Worm (Caenorhabditis elegans) whole organism, L2 larva: ENCODE data around the gene ttr-35.
A peak's percentile ranks its signal among the peaks of the same experiment; 100 is the strongest.

Experiments
- C34F6.9 ChIP-seq: fragments of 150-350 bp; optimal IDR thresholded peaks from 2 replicates; lab custom pipeline; 2014; ENCODE audit warnings: missing biosample characterization, missing genetic modification characterization
- F13H6.1 ChIP-seq: sonication (generic microtip); optimal IDR thresholded peaks from 2 replicates; lab custom pipeline; 2016; ENCODE audit warnings: missing genetic modification characterization, missing compliant biosample characterization
- R02D3.7 ChIP-seq: fragments of 150-350 bp; optimal IDR thresholded peaks from 2 replicates; lab custom pipeline; 2014; ENCODE audit warnings: missing biosample characterization, missing genetic modification characterization
- ZK546.5 ChIP-seq: sonication (generic microtip); optimal IDR thresholded peaks from 2 replicates; lab custom pipeline; 2017; ENCODE audit warnings: missing biosample characterization, missing genetic modification characterization
- ama-1 ChIP-seq: fragments of 150-350 bp; optimal IDR thresholded peaks from 2 replicates; lab custom pipeline; 2018; ENCODE audit warnings: inconsistent platforms
- blmp-1 ChIP-seq: sonication (generic microtip); optimal IDR thresholded peaks from 2 replicates; lab custom pipeline; 2017; ENCODE audit warnings: missing genetic modification characterization, mild to moderate bottlenecking, missing compliant biosample characterization, antibody characterized with exemption, moderate library complexity; ENCODE audit not compliant: insufficient read depth
- ceh-16 ChIP-seq: fragments of 150-350 bp; optimal IDR thresholded peaks from 2 replicates; lab custom pipeline; 2014; ENCODE audit warnings: missing biosample characterization, missing genetic modification characterization
- dmd-4 ChIP-seq: sonication (generic microtip); optimal IDR thresholded peaks from 2 replicates; lab custom pipeline; 2017; ENCODE audit warnings: missing biosample characterization, missing genetic modification characterization
- elt-3 ChIP-seq: sonication (generic microtip); optimal IDR thresholded peaks from 2 replicates; lab custom pipeline; 2017; ENCODE audit warnings: missing biosample characterization, missing genetic modification characterization
- fos-1 ChIP-seq: fragments of 150-350 bp; optimal IDR thresholded peaks from 2 replicates; lab custom pipeline; 2014; ENCODE audit warnings: missing biosample characterization, missing genetic modification characterization
- lin-13 ChIP-seq: fragments of 150-350 bp; optimal IDR thresholded peaks from 2 replicates; lab custom pipeline; 2014; ENCODE audit warnings: missing biosample characterization, missing genetic modification reagents, missing genetic modification characterization
- lin-39 ChIP-seq: fragments of 150-350 bp; optimal IDR thresholded peaks from 2 replicates; lab custom pipeline; 2014; ENCODE audit warnings: missing biosample characterization, missing genetic modification reagents, missing genetic modification characterization
- lsy-2 ChIP-seq, 2 experiments: fragments of 150-350 bp in 1 of 2; sonication (generic microtip) in 1 of 2; optimal IDR thresholded peaks; 2 replicates each; lab custom pipeline; 2014 to 2017; ENCODE audit warnings: missing biosample characterization in 2 of 2, missing genetic modification characterization in 2 of 2
- mab-5 ChIP-seq: fragments of 150-350 bp; optimal IDR thresholded peaks from 2 replicates; lab custom pipeline; 2014; ENCODE audit warnings: missing biosample characterization, missing genetic modification characterization
- mdl-1 ChIP-seq, 2 experiments: fragments of 150-350 bp in 1 of 2; sonication (generic microtip) in 1 of 2; optimal IDR thresholded peaks; 2 replicates each; lab custom pipeline; 2017; ENCODE audit warnings: missing biosample characterization in 2 of 2, missing genetic modification characterization in 2 of 2
- nhr-10 ChIP-seq: sonication (generic microtip); optimal IDR thresholded peaks from 2 replicates; lab custom pipeline; 2017; ENCODE audit warnings: missing biosample characterization, missing genetic modification characterization
- nhr-12 ChIP-seq: fragments of 150-350 bp; optimal IDR thresholded peaks from 2 replicates; lab custom pipeline; 2014; ENCODE audit warnings: missing biosample characterization, missing genetic modification characterization
- nhr-129 ChIP-seq: fragments of 150-350 bp; optimal IDR thresholded peaks from 2 replicates; lab custom pipeline; 2014; ENCODE audit warnings: missing biosample characterization, missing genetic modification characterization
- nhr-21 ChIP-seq: fragments of 150-350 bp; optimal IDR thresholded peaks from 2 replicates; lab custom pipeline; 2014; ENCODE audit warnings: missing biosample characterization, missing genetic modification characterization
- nhr-23 ChIP-seq: fragments of 150-350 bp; optimal IDR thresholded peaks from 2 replicates; lab custom pipeline; 2014; ENCODE audit warnings: missing biosample characterization, missing genetic modification reagents, missing genetic modification characterization
- nhr-237 ChIP-seq: fragments of 150-350 bp; optimal IDR thresholded peaks from 2 replicates; lab custom pipeline; 2014; ENCODE audit warnings: missing biosample characterization, missing genetic modification characterization
- nhr-25 ChIP-seq: fragments of 150-350 bp; sonication (generic microtip); optimal IDR thresholded peaks from 3 replicates; lab custom pipeline; 2014; ENCODE audit warnings: missing biosample characterization, missing genetic modification characterization
- nhr-6 ChIP-seq: fragments of 150-350 bp; optimal IDR thresholded peaks from 2 replicates; lab custom pipeline; 2014; ENCODE audit warnings: missing biosample characterization, missing genetic modification characterization
- nhr-77 ChIP-seq: fragments of 150-350 bp; optimal IDR thresholded peaks from 2 replicates; lab custom pipeline; 2014; ENCODE audit warnings: missing biosample characterization, missing genetic modification characterization
- peb-1 ChIP-seq: fragments of 150-350 bp; optimal IDR thresholded peaks from 2 replicates; lab custom pipeline; 2014; ENCODE audit warnings: missing biosample characterization, missing genetic modification characterization
- skn-1 ChIP-seq: sonication (generic microtip); optimal IDR thresholded peaks from 2 replicates; lab custom pipeline; 2017; ENCODE audit warnings: missing biosample characterization, missing genetic modification characterization
- sma-9 ChIP-seq, 2 experiments: fragments of 150-350 bp in 1 of 2; sonication (generic microtip) in 1 of 2; optimal IDR thresholded peaks; 2 replicates each; lab custom pipeline; 2014 to 2016; ENCODE audit warnings: missing genetic modification characterization in 2 of 2, mild to moderate bottlenecking in 1 of 2, missing biosample characterization in 1 of 2, missing compliant biosample characterization in 1 of 2, missing genetic modification reagents in 1 of 2, moderate library complexity in 1 of 2
- snpc-4 ChIP-seq: fragments of 150-350 bp; optimal IDR thresholded peaks from 2 replicates; lab custom pipeline; 2014; ENCODE audit warnings: missing biosample characterization, missing genetic modification characterization
- unc-39 ChIP-seq: fragments of 150-350 bp; optimal IDR thresholded peaks from 2 replicates; lab custom pipeline; 2014; ENCODE audit warnings: missing biosample characterization, missing genetic modification characterization
- unc-55 ChIP-seq: fragments of 150-350 bp; sonication (generic microtip); optimal IDR thresholded peaks from 3 replicates; lab custom pipeline; 2014; ENCODE audit warnings: missing biosample characterization, missing genetic modification reagents, missing genetic modification characterization
- unc-62 ChIP-seq: fragments of 150-350 bp; optimal IDR thresholded peaks from 2 replicates; lab custom pipeline; 2014; ENCODE audit warnings: missing biosample characterization, missing genetic modification reagents, missing genetic modification characterization
- ztf-1 ChIP-seq: fragments of 200-800 bp; sonication (Bioruptor generic); conservative IDR thresholded peaks from 2 replicates; pipeline ENCODE4 v1.3.6; 2022; ENCODE audit warnings: missing genetic modification characterization, missing compliant biosample characterization
- ztf-4 ChIP-seq: fragments of 150-350 bp; optimal IDR thresholded peaks from 2 replicates; lab custom pipeline; 2014; ENCODE audit warnings: missing biosample characterization, missing genetic modification characterization

ttr-35 gene

DNA sequence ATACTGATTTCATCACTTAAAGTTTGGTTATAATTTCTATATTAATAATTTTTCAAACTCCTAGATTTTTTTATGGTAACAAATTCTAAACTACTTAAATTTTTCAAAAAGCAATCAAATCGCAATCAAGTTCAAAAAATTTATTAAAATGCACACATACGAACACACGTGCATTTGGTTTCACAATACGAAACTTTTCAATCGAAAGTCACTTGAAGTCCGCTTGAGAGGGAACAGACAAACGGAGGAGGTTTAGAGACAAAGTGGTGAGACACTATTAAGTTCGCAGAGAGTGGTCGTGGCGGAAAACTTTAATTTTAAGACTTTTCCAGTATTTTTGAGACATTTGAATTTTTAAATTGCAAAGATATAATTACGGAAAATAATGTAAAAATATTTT, 6.4 kb upstream of the ttr-35 start, which contains the start of gene glr-8:
glr-8 (plus strand) TSS at position 319 of the 400 bp plus-strand sequence.
- TF ChIP-seq lin-13 (no peak), nhr-237 (tag; lab: Kevin White, UChicago) (no peak), lin-39 (no peak), peb-1 (no peak), ztf-1 (GFP tag; lab: Robert Waterston, UW) (no peak), ama-1 (lab: Kevin White, UChicago) (no peak), nhr-77 (tag; lab: Kevin White, UChicago) (no peak), dmd-4 (tag; lab: Kevin White, UChicago) (no peak), mab-5 (tag; lab: Kevin White, UChicago) (no peak), nhr-6 (no peak), nhr-129 (no peak)

DNA sequence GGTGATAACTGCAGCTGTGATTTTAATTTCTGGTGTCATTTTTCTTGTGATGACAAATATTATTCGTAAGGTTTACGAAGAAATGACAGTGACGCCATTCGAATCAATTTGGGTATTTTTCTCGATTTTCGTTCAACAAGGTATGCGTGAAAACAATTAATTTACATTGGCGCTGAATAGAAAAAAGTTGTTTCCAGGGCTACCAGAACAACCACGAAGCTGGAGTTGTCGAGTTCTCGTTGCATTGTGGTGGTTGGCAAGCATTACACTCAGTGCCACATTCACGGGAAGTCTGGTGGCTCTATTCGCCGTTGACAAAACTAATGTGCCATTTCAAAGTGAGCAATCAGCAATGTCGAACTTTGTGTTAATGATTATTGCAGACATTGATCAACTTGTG, 4.4 kb upstream of the ttr-35 start:
- no peak for TF ChIP-seq nhr-237 (tag; lab: Kevin White, UChicago)
- TF ChIP-seq nhr-21 (tag; lab: Kevin White, UChicago), result no peak
- TF ChIP-seq mdl-1 (tag; optimal IDR thresholded peaks at IDR 0.05; lab: Kevin White, UChicago), result no peak
- TF ChIP-seq nhr-77 (tag; lab: Kevin White, UChicago), result no peak
- TF ChIP-seq lsy-2 (tag; optimal IDR thresholded peaks at IDR 0.05; lab: Kevin White, UChicago), result no peak
- no peak for TF ChIP-seq nhr-23
- no peak for TF ChIP-seq nhr-12
- TF ChIP-seq nhr-10 (tag; lab: Kevin White, UChicago), result no peak
- no peak for TF ChIP-seq nhr-25
- no peak for TF ChIP-seq ztf-4 (tag; lab: Kevin White, UChicago)
- no peak for TF ChIP-seq ama-1 (lab: Kevin White, UChicago)
- TF ChIP-seq ZK546.5 (tag; lab: Kevin White, UChicago), result no peak
- no peak for TF ChIP-seq unc-39 (tag; lab: Kevin White, UChicago)
- no peak for TF ChIP-seq elt-3
- no peak for TF ChIP-seq lin-13
- TF ChIP-seq C34F6.9, result no peak
- no peak for TF ChIP-seq ztf-1 (GFP tag; lab: Robert Waterston, UW)
- TF ChIP-seq F13H6.1 (tag; lab: Kevin White, UChicago), result no peak
- TF ChIP-seq unc-62 (GFP tag; lab: Kevin White, UChicago), result no peak

DNA sequence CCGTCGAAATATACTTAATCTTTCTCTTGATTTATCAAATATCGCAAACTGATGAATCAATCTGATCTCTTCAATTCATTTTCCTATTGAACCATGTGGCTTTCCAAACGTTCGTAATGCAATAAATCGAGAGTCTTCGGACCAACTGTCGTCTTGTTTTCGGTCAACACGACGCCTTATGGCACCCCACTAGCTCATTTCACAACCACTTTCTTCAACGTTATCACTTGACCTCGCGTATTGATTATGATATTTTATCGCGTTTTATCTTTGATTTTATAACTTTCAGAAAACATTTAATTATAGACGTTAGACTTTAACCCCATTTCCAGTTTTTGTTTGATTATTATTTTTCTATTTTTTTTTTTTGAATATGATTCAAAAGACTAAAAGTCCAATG, 2.3 kb upstream of the ttr-35 start:
- TF ChIP-seq nhr-129, result peak; percentile 44
- TF ChIP-seq lsy-2 (tag; optimal IDR thresholded peaks at IDR 0.05; lab: Kevin White, UChicago), result peak in 1 of 2 experiments; percentile 42
- peak; percentile 42 for TF ChIP-seq F13H6.1 (tag; lab: Kevin White, UChicago)
- peak; percentile 38 for TF ChIP-seq sma-9 (GFP tag; optimal IDR thresholded peaks at IDR 0.05; lab: Kevin White, UChicago)
- no peak for TF ChIP-seq sma-9 (tag; optimal IDR thresholded peaks at IDR 0.05; lab: Kevin White, UChicago)
- no peak for TF ChIP-seq mdl-1 (tag; optimal IDR thresholded peaks at IDR 0.05; lab: Kevin White, UChicago)

DNA sequence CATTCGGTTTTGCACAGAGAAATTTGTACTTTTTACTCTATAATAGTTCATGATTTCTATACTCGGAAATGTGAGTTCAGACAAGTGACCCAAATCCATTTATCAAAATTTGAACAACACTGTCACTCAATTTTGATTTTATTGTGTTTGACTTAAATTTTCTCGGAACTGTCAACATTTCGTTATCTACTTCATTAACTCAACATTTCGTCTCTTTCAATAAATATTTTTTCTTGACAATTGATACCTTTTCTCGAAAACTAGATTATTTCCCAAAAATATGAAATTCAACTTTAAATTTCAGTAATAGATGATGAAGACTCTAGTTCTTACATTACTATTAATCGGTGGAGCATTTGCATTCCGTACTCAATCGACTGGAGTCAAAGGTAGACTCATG, 1.5 kb upstream of the ttr-35 start, which contains the start of gene ttr-36:
ttr-36 (plus strand) TSS at position 301 of the 400 bp plus-strand sequence.
- TF ChIP-seq unc-55 (GFP tag; lab: Kevin White, UChicago), result no peak

DNA sequence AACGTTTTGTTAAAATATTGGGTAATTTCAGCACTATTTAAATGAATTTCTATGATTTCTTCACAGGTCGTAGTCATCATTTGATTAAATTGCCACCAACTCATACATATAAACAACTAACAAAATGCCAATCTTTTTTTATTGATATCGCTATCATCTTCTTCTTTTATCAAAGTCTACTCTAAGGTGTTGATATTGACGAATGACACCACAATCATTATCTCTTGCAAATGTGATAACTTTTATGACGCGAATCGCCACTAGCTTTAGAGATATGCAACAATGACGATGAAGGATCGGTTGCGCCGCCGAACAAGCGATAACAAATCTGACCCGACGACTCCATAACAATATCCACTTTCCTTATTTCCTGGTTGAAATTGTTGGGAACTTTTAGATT, 2.4 kb downstream of the ttr-35 start:
- peak; percentile 20 for TF ChIP-seq nhr-21 (tag; lab: Kevin White, UChicago)
- TF ChIP-seq fos-1 (tag; lab: Kevin White, UChicago), result peak; percentile 16
- TF ChIP-seq mab-5 (tag; lab: Kevin White, UChicago), result no peak
- TF ChIP-seq sma-9 (GFP tag; optimal IDR thresholded peaks at IDR 0.05; lab: Kevin White, UChicago), result peak; percentile 6
- no peak for TF ChIP-seq sma-9 (tag; optimal IDR thresholded peaks at IDR 0.05; lab: Kevin White, UChicago)
- TF ChIP-seq, all 48 proteins: peak for 3

DNA sequence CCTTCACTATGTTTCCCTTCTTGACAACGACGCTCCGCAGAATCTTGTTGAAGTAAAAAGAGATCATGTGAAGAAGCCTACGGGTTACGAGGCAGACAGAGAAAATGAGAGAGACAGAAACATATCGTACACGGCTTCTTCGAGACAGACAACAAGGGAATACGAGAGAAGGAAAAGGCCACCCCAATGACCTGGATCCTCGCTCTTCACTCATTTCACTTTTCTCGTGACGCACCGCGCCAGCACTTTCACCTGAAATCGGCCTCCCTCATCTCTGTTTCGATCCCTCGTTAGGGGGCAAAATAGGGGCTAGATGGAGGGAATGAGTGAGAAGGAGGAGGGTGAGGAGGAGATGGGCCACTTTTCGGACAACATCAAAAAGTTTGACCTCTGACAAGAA, 3.2 kb downstream of the ttr-35 start:
- TF ChIP-seq snpc-4 (tag; lab: Kevin White, UChicago) (no peak), elt-3 (no peak), skn-1 (no peak), nhr-21 (tag; lab: Kevin White, UChicago) (peak; percentile 66), fos-1 (tag; lab: Kevin White, UChicago) (peak; percentile 16), nhr-25 (peak; percentile 37), C34F6.9 (no peak), ceh-16 (peak; percentile 18), R02D3.7 (tag; lab: Kevin White, UChicago) (no peak), blmp-1 (tag; lab: Kevin White, UChicago) (peak; percentile 99)
